Fruit fly (Drosophila melanogaster) whole organism: ENCODE results near the gene CG7208.

ENCODE experiments used
- CG8478 ChIP-seq: fragments of >200 bp; optimal IDR thresholded peaks from 2 replicates; lab custom pipeline; 2018; ENCODE audit warnings: inconsistent platforms
- psq ChIP-seq: fragments of >200 bp; optimal IDR thresholded peaks from 2 replicates; lab custom pipeline; 2017
- usp ChIP-seq: fragments of >200 bp; optimal IDR thresholded peaks from 2 replicates; lab custom pipeline; 2017; ENCODE audit warnings: missing biosample characterization, missing genetic modification characterization, mixed read lengths

DNA sequence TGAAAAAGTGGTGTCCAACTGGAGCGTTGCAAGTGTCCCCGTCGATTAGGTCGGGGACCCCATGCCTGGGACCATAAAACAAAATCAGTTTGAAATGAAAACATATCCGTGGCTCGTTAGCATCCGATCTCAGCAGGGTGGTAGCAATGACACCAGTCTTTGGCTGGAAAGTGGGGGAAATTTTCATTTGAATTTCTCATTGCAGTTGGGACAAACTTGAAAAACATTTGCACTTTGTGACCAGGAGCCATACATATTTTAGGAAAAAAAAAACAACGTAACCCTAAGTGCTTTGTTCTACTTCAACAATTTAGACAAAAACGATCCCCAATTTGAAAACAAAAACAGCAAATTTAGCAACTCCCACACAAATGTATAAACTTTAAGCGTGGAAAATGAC lies 33.7 kb downstream of the CG7208 start, which contains the start of gene CG14316:
- TF ChIP-seq usp (GFP tag; lab: Kevin White, UChicago), result no peak
- no peak for TF ChIP-seq CG8478 (lab: Kevin White, UChicago)
- TF ChIP-seq psq (lab: Kevin White, UChicago), result no peak
